Worm (Caenorhabditis elegans): ENCODE results near the gene acly-1.

The acly-1 gene

ce11 chrX:1456350-1457080 lies 22.8 kb upstream of the acly-1 start (continued):
- peak; percentile 65 for TF ChIP-seq nhr-28 (tag; optimal IDR thresholded peaks at IDR 0.05)
- no peak for TF ChIP-seq nhr-237 (tag; optimal IDR thresholded peaks at IDR 0.05)
- no peak for TF ChIP-seq madf-5 (GFP tag; IDR thresholded peaks at IDR 0.05)
- TF ChIP-seq ceh-28 (tag; optimal IDR thresholded peaks at IDR 0.05), result no peak
- TF ChIP-seq F44E2.7 (GFP tag; IDR thresholded peaks at IDR 0.05), result no peak
- TF ChIP-seq daf-19 (GFP tag; conservative IDR thresholded peaks at IDR 0.05), result no peak
- TF ChIP-seq nhr-48 (tag; optimal IDR thresholded peaks at IDR 0.05), result peak; percentile 44
- TF ChIP-seq mxl-3 (GFP tag; optimal IDR thresholded peaks at IDR 0.05), result no peak
- 0 out of 2 replicates have a peak, but pooled peaks have one; percentile 21 for TF ChIP-seq mxl-2 (GFP tag; conservative IDR thresholded peaks at IDR 0.05)
- TF ChIP-seq daf-16 (GFP tag; optimal IDR thresholded peaks at IDR 0.05), result peak in 1 of 2 experiments; percentile 85
- TF ChIP-seq daf-16 (tag; optimal IDR thresholded peaks at IDR 0.05), result peak; percentile 53
- peak; percentile 74 for TF ChIP-seq hlh-30 (tag; optimal IDR thresholded peaks at IDR 0.05; ENCODE audit: insufficient read depth)
- no peak for TF ChIP-seq mdt-29 (GFP tag; IDR thresholded peaks at IDR 0.05)
- peak; percentile 39 to 62 for TF ChIP-seq lsy-2 (tag; optimal IDR thresholded peaks at IDR 0.05)
- no peak for TF ChIP-seq tra-1 (GFP tag; IDR thresholded peaks at IDR 0.05)
- TF ChIP-seq nhr-10 (tag; optimal IDR thresholded peaks at IDR 0.05), result no peak
- no peak for TF ChIP-seq zip-11 (GFP tag; IDR thresholded peaks at IDR 0.05)
- no peak for TF ChIP-seq aly-2 (tag; optimal IDR thresholded peaks at IDR 0.05)
- no peak for TF ChIP-seq rbr-2 (tag; optimal IDR thresholded peaks at IDR 0.05)
- TF ChIP-seq nhr-25 (tag; optimal IDR thresholded peaks at IDR 0.05; ENCODE audit: borderline replicate concordance, insufficient read depth), result peak; percentile 45
- TF ChIP-seq Y75B8A.6 (GFP tag; IDR thresholded peaks at IDR 0.05), result no peak
- TF ChIP-seq egl-43 (GFP tag; IDR thresholded peaks at IDR 0.05), result no peak
- TF ChIP-seq Y5F2A.4 (GFP tag; optimal IDR thresholded peaks at IDR 0.05), result no peak
- TF ChIP-seq nhr-41 (GFP tag; IDR thresholded peaks at IDR 0.05), result no peak
- peak; percentile 86 for TF ChIP-seq hlh-11 (tag; optimal IDR thresholded peaks at IDR 0.05)
- no peak for TF ChIP-seq ama-1 (optimal IDR thresholded peaks at IDR 0.05)
- TF ChIP-seq skn-1 (tag; optimal IDR thresholded peaks at IDR 0.05), result no peak
- TF ChIP-seq nhr-6 (tag; optimal IDR thresholded peaks at IDR 0.05), result peak; percentile 26
- TF ChIP-seq nhr-11 (tag; optimal IDR thresholded peaks at IDR 0.05), result peak; percentile 40
- TF ChIP-seq ceh-62 (tag; optimal IDR thresholded peaks at IDR 0.05), result no peak
- peak; percentile 49 for TF ChIP-seq lin-13 (GFP tag; optimal IDR thresholded peaks at IDR 0.05)
- TF ChIP-seq fkh-10 (GFP tag; optimal IDR thresholded peaks at IDR 0.05), result no peak
- TF ChIP-seq mes-2 (tag; optimal IDR thresholded peaks at IDR 0.05; ENCODE audit: poor library complexity, severe bottlenecking), result peak; percentile 62
- TF ChIP-seq F10B5.3 (tag; optimal IDR thresholded peaks at IDR 0.05), result no peak
- no peak for TF ChIP-seq attf-4 (tag; optimal IDR thresholded peaks at IDR 0.05)
- no peak for TF ChIP-seq set-16 (GFP tag; IDR thresholded peaks at IDR 0.05)
- TF ChIP-seq cey-2 (tag; optimal IDR thresholded peaks at IDR 0.05; ENCODE audit: borderline replicate concordance, insufficient read depth), result no peak
- TF ChIP-seq dve-1 (tag; optimal IDR thresholded peaks at IDR 0.05; ENCODE audit: insufficient read depth), result peak; percentile 64
- TF ChIP-seq snpc-1.2 (GFP tag; IDR thresholded peaks at IDR 0.05), result no peak

- TF ChIP-seq ctbp-1 (GFP tag; IDR thresholded peaks at IDR 0.05) (no peak), Y5F2A.4 (GFP tag; optimal IDR thresholded peaks at IDR 0.05) (no peak), egl-43 (GFP tag; IDR thresholded peaks at IDR 0.05) (no peak), skn-1 (tag; optimal IDR thresholded peaks at IDR 0.05) (no peak), mdl-1 (tag; optimal IDR thresholded peaks at IDR 0.05) (peak in 1 of 2 experiments; percentile 64), nhr-76 (tag; optimal IDR thresholded peaks at IDR 0.05) (no peak), cey-2 (tag; optimal IDR thresholded peaks at IDR 0.05; ENCODE audit: borderline replicate concordance, insufficient read depth) (no peak), daf-8 (GFP tag; IDR thresholded peaks at IDR 0.05) (no peak), nhr-28 (tag; optimal IDR thresholded peaks at IDR 0.05) (peak; percentile 40), mxl-3 (GFP tag; optimal IDR thresholded peaks at IDR 0.05) (peak; percentile 35), zip-11 (GFP tag; IDR thresholded peaks at IDR 0.05) (no peak), zag-1 (tag; optimal IDR thresholded peaks at IDR 0.05) (no peak), ces-1 (GFP tag; optimal IDR thresholded peaks at IDR 0.05) (no peak)
Observed at ce11 chrX:1458793-1459192, 20.5 kb upstream of the acly-1 start, which contains the start of gene D1005.2. D1005.2 (plus strand) TSS chrX:1459022.

Data from whole organism, L4 larva.